Worm (Caenorhabditis elegans): Measurements from ENCODE around the gene kap-1.

The kap-1 gene

DNA sequence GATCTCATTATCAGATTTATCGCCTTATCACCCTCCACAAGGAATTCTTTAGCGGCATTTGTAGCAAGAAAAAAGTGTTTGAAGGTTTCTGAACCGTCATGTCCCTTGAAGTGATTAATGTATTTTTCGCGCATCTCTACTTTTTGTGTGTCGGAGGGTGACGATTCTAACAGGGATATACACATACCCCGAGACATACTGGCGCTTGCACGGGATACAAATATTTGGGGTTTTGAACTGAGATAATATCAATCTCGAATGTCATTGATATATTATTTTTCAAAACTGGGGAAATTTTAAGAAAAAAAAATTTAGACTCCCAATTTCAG lies 33.0 kb upstream of the kap-1 start:
- TF ChIP-seq lin-35 (GFP tag; optimal IDR thresholded peaks at IDR 0.05) (peak in 1 of 2 experiments; percentile 19), ceh-82 (tag; optimal IDR thresholded peaks at IDR 0.05) (no peak), nhr-76 (tag; optimal IDR thresholded peaks at IDR 0.05) (no peak), tlp-1 (tag; optimal IDR thresholded peaks at IDR 0.05) (no peak), nhr-12 (tag; optimal IDR thresholded peaks at IDR 0.05) (no peak), zip-4 (GFP tag; optimal IDR thresholded peaks at IDR 0.05) (no peak), ceh-63 (GFP tag; optimal IDR thresholded peaks at IDR 0.05) (no peak), nhr-71 (tag; optimal IDR thresholded peaks at IDR 0.05) (peak; percentile 40), nhr-90 (tag; optimal IDR thresholded peaks at IDR 0.05; ENCODE audit: poor library complexity) (peak; percentile 21), lin-14 (GFP tag; optimal IDR thresholded peaks at IDR 0.05) (peak; percentile 47), nhr-85 (tag) (peak; percentile 77), fkh-10 (GFP tag; optimal IDR thresholded peaks at IDR 0.05) (no peak), blmp-1 (tag; optimal IDR thresholded peaks at IDR 0.05) (peak; percentile 90), nhr-237 (tag; optimal IDR thresholded peaks at IDR 0.05) (no peak), lin-39 (tag; optimal IDR thresholded peaks at IDR 0.05) (no peak), mab-9 (GFP tag; IDR thresholded peaks at IDR 0.05) (no peak), fkh-4 (tag; optimal IDR thresholded peaks at IDR 0.05; ENCODE audit: borderline replicate concordance) (no peak), elt-3 (tag; optimal IDR thresholded peaks at IDR 0.05) (peak in 4 of 6 experiments; percentile 20 to 88 (median 44)), lsy-2 (tag; optimal IDR thresholded peaks at IDR 0.05) (peak in 1 of 2 experiments; percentile 25), nhr-20 (tag; optimal IDR thresholded peaks at IDR 0.05) (peak; percentile 42), lin-13 (GFP tag; optimal IDR thresholded peaks at IDR 0.05) (no peak), snu-23 (GFP tag; optimal IDR thresholded peaks at IDR 0.05) (peak; percentile 41), mdl-1 (tag; optimal IDR thresholded peaks at IDR 0.05) (peak in 1 of 2 experiments; percentile 5)

DNA sequence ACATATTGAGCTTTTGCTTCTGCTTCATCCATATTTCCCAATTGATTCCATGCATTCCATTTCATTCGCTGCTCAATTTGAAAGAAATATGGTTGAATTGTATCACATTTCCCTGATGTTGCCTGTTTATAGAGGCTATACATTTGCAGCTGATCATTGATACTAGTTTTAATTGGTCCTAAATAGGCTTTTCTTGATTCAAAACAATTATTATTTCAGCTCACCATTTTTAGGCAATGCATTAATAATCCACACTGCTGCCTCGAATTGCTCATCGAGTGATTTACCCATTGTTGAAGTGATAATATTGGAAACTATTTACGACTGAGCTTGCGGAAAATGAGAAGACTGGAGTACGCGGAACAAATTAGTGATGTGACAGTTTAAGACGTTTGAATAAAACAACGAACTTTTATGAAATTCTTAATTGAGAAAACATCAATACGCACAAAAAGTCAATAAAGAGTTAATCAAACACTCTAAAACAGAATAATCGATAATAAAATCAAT lies 30.0 kb upstream of the kap-1 start, which contains the start of gene acbp-4:
Gene acbp-4, minus strand, starts transcription at position 510 of the 510 bp plus-strand sequence.
- no peak for TF ChIP-seq C16A3.4 (tag; optimal IDR thresholded peaks at IDR 0.05)
- TF ChIP-seq ceh-90 (tag; optimal IDR thresholded peaks at IDR 0.05), result no peak
- TF ChIP-seq lin-13 (GFP tag; optimal IDR thresholded peaks at IDR 0.05), result no peak
- TF ChIP-seq jun-1 (tag; optimal IDR thresholded peaks at IDR 0.05), result no peak
- no peak for TF ChIP-seq alr-1 (tag; optimal IDR thresholded peaks at IDR 0.05; ENCODE audit: borderline replicate concordance)
- no peak for TF ChIP-seq hlh-4 (tag; optimal IDR thresholded peaks at IDR 0.05)
- no peak for TF ChIP-seq F16B12.6 (tag; optimal IDR thresholded peaks at IDR 0.05)
- TF ChIP-seq xbp-1 (tag; optimal IDR thresholded peaks at IDR 0.05), result no peak
- TF ChIP-seq nhr-237 (tag; optimal IDR thresholded peaks at IDR 0.05), result no peak
- TF ChIP-seq tlp-1 (tag; optimal IDR thresholded peaks at IDR 0.05), result no peak
- TF ChIP-seq ama-1 (optimal IDR thresholded peaks at IDR 0.05), result no peak
- TF ChIP-seq mab-9 (GFP tag; IDR thresholded peaks at IDR 0.05), result no peak
- TF ChIP-seq lin-39 (tag; optimal IDR thresholded peaks at IDR 0.05), result no peak
- no peak for TF ChIP-seq nhr-12 (tag; optimal IDR thresholded peaks at IDR 0.05)
- no peak for TF ChIP-seq nhr-47 (tag; optimal IDR thresholded peaks at IDR 0.05)
- TF ChIP-seq zip-4 (GFP tag; optimal IDR thresholded peaks at IDR 0.05), result no peak
- TF ChIP-seq ceh-88 (GFP tag; IDR thresholded peaks at IDR 0.05), result no peak
- TF ChIP-seq snu-23 (GFP tag; optimal IDR thresholded peaks at IDR 0.05), result no peak
- no peak for TF ChIP-seq nhr-71 (tag; optimal IDR thresholded peaks at IDR 0.05)
- TF ChIP-seq ceh-82 (tag; optimal IDR thresholded peaks at IDR 0.05), result no peak

DNA sequence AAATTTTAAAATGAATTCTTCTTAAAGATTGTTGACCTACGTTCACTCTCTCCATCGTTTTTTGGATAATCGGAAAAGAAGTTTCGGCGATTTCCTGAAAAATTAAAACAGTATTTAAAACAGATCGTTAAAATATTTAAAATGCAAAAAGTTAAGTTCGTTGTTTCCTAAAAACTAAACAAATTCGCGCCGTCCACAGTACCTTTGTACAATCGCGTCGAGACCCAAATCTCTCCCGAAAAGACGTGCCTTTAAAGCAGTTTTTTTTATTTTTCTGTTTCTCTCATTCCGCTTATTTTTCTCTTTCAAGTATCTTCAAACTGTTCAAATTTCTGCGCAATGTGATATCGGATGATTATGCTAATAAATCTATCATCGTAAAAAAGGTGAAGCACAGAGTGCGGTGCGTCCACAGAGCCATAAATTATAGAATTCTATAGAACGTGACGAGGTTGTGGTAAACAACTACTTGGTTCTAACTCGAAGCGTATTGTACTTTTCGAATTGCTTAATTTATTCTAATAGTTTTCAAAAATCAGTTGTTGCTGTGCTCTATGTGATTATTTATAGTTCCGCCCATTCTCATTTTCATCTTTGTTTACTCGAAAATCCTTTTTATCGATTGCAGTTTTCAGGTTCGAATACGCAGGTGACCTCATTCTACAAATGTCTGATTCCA lies 27.8 kb upstream of the kap-1 start, which contains the start of the genes F56C9.6 and F56C9.3:
Gene F56C9.6, minus strand, starts transcription at position 112 of the 679 bp plus-strand sequence.
Gene F56C9.3, plus strand, starts transcription at position 629 of the 679 bp plus-strand sequence.
- no peak for TF ChIP-seq nhr-12 (tag; optimal IDR thresholded peaks at IDR 0.05)
- TF ChIP-seq egl-13 (tag; optimal IDR thresholded peaks at IDR 0.05), result no peak
- no peak for TF ChIP-seq isw-1 (GFP tag; IDR thresholded peaks at IDR 0.05)
- TF ChIP-seq ceh-82 (tag; optimal IDR thresholded peaks at IDR 0.05), result no peak
- no peak for TF ChIP-seq lir-3 (tag; optimal IDR thresholded peaks at IDR 0.05; ENCODE audit: poor library complexity)
- TF ChIP-seq blmp-1 (tag; optimal IDR thresholded peaks at IDR 0.05), result no peak
- TF ChIP-seq mab-9 (GFP tag; IDR thresholded peaks at IDR 0.05), result no peak
- TF ChIP-seq ceh-8 (GFP tag; optimal IDR thresholded peaks at IDR 0.05), result no peak
- no peak for TF ChIP-seq aly-2 (tag; optimal IDR thresholded peaks at IDR 0.05)
